Worm (Caenorhabditis elegans): Measurements from ENCODE around the gene T14G10.8.

T14G10.8 gene

DNA sequence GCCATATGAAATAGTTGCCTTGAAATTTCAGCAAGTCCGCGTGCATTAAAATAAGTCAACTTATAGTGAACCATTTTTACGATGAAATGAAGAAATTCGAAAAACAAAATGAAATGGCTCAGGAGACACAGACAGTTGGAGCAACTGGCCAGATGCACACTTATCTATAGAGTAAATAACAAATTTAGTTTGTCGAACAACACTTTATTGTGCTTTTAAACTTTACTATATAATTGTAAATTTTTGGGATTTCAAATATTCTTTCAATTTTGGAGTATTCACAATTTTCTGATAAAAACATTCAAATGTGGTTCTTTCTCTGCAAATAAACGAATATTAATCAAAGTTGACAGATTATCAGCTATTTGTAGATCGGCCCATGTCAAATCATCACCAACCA lies 6.6 kb downstream of the T14G10.8 start, which contains the start of gene gst-3:
Gene gst-3 (minus strand): TSS at position 101 of the 400 bp plus-strand sequence.
- no peak for TF ChIP-seq ceh-2 (tag; optimal IDR thresholded peaks at IDR 0.05)

ce11 chrIV:10137804-10138203 lies 9.0 kb downstream of the T14G10.8 start, which contains the start of gene K08F4.12:
Gene K08F4.12, plus strand, starts transcription at chrIV:10138104.
- TF ChIP-seq pax-1 (tag; optimal IDR thresholded peaks at IDR 0.05), result no peak

- TF ChIP-seq lim-6 (tag; optimal IDR thresholded peaks at IDR 0.05) (no peak), dve-1 (tag; optimal IDR thresholded peaks at IDR 0.05) (no peak), ztf-16 (tag; optimal IDR thresholded peaks at IDR 0.05) (no peak), sox-2 (GFP tag; IDR thresholded peaks at IDR 0.05) (no peak), ceh-18 (tag; optimal IDR thresholded peaks at IDR 0.05) (no peak)
Observed at ce11 chrIV:10135817-10136216, 11.0 kb downstream of the T14G10.8 start, which contains the start of gene K08F4.5. Gene K08F4.5, minus strand, starts transcription at chrIV:10135917.

- TF ChIP-seq elt-2 (tag; optimal IDR thresholded peaks at IDR 0.05) (no peak), pha-2 (tag; optimal IDR thresholded peaks at IDR 0.05) (no peak), sox-2 (GFP tag; IDR thresholded peaks at IDR 0.05) (no peak), fax-1 (tag; optimal IDR thresholded peaks at IDR 0.05) (no peak), sdc-2 (tag; optimal IDR thresholded peaks at IDR 0.05) (no peak), lin-11 (tag; optimal IDR thresholded peaks at IDR 0.05) (no peak), ceh-2 (tag; optimal IDR thresholded peaks at IDR 0.05) (no peak), ref-2 (tag; optimal IDR thresholded peaks at IDR 0.05) (no peak), eyg-1 (tag; optimal IDR thresholded peaks at IDR 0.05) (no peak), ceh-9 (tag; optimal IDR thresholded peaks at IDR 0.05) (no peak), ceh-48 (tag; optimal IDR thresholded peaks at IDR 0.05) (no peak), ceh-30 (tag; optimal IDR thresholded peaks at IDR 0.05) (no peak), ttx-3 (tag; optimal IDR thresholded peaks at IDR 0.05) (no peak), unc-55 (GFP tag; optimal IDR thresholded peaks at IDR 0.05) (no peak), pat-9 (tag; optimal IDR thresholded peaks at IDR 0.05) (no peak), syd-9 (tag; optimal IDR thresholded peaks at IDR 0.05) (no peak), pros-1 (tag; optimal IDR thresholded peaks at IDR 0.05) (no peak)
Observed at ce11 chrIV:10129957-10130356, 16.8 kb downstream of the T14G10.8 start, which contains the start of gene glt-3. Gene glt-3, plus strand, starts transcription at chrIV:10130257.

DNA sequence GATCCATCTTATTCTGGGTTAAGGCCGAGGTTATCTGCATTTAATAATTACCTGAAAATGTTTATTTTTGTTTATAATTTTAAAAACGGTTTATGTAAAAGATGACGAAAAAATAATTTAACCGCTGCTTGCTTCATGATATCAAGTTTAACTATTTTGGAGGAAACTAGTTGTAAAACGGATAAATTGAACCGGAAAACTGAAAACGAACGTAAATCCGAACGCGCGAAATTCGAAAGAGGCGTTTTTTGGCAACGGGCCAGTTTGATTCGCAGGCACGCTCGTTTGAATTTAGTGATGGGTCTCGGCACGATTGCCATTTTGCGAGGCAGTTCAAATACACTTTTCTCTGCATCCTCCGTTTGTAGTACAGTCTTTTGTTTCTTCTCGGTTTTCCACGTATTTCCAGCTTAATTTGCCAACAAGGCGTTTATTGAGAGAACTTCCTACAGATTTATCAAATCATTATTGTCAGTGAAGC lies 17.8 kb downstream of the T14G10.8 start, which contains the start of the genes gtbp-1 and K08F4.3:
Gene gtbp-1 (minus strand): TSS at position 51 of the 481 bp plus-strand sequence.
Gene K08F4.3 (plus strand): TSS at position 352 of the 481 bp plus-strand sequence.
- no peak for TF ChIP-seq fkh-6 (tag; optimal IDR thresholded peaks at IDR 0.05)
- no peak for TF ChIP-seq rnt-1 (tag; optimal IDR thresholded peaks at IDR 0.05)
- no peak for TF ChIP-seq ceh-34 (tag; optimal IDR thresholded peaks at IDR 0.05)
- TF ChIP-seq tbx-7 (tag; optimal IDR thresholded peaks at IDR 0.05), result no peak
- no peak for TF ChIP-seq ceh-19 (GFP tag; optimal IDR thresholded peaks at IDR 0.05)
- no peak for TF ChIP-seq F13H6.1 (tag; optimal IDR thresholded peaks at IDR 0.05)
- TF ChIP-seq ahr-1 (tag; optimal IDR thresholded peaks at IDR 0.05), result no peak
- peak; percentile 63 for TF ChIP-seq ceh-31 (tag; optimal IDR thresholded peaks at IDR 0.05)
- no peak for TF ChIP-seq Y22D7AL.16 (tag; optimal IDR thresholded peaks at IDR 0.05)
- no peak for TF ChIP-seq fkh-10 (GFP tag; optimal IDR thresholded peaks at IDR 0.05)
- peak; percentile 35 for TF ChIP-seq dve-1 (tag; optimal IDR thresholded peaks at IDR 0.05)
- no peak for TF ChIP-seq sdc-2 (tag; optimal IDR thresholded peaks at IDR 0.05)
- no peak for TF ChIP-seq ceh-48 (tag; optimal IDR thresholded peaks at IDR 0.05)
- TF ChIP-seq sox-4 (tag; optimal IDR thresholded peaks at IDR 0.05), result no peak
- TF ChIP-seq unc-55 (GFP tag; optimal IDR thresholded peaks at IDR 0.05), result no peak
- no peak for TF ChIP-seq syd-9 (tag; optimal IDR thresholded peaks at IDR 0.05)
- TF ChIP-seq C08G9.2 (tag; optimal IDR thresholded peaks at IDR 0.05), result no peak
- TF ChIP-seq madf-2 (tag; optimal IDR thresholded peaks at IDR 0.05), result no peak
- peak; percentile 17 for TF ChIP-seq elt-2 (tag; optimal IDR thresholded peaks at IDR 0.05)
- TF ChIP-seq eyg-1 (tag; optimal IDR thresholded peaks at IDR 0.05), result no peak
- TF ChIP-seq K02D7.2 (tag; optimal IDR thresholded peaks at IDR 0.05), result no peak
- TF ChIP-seq ceh-22 (tag; optimal IDR thresholded peaks at IDR 0.05), result no peak
- TF ChIP-seq ref-2 (tag; optimal IDR thresholded peaks at IDR 0.05), result peak; percentile 39
- no peak for TF ChIP-seq ztf-16 (tag; optimal IDR thresholded peaks at IDR 0.05)
- TF ChIP-seq tbx-2 (tag; optimal IDR thresholded peaks at IDR 0.05), result peak; percentile 15
- peak; percentile 57 for TF ChIP-seq nfya-1 (tag; optimal IDR thresholded peaks at IDR 0.05)
- no peak for TF ChIP-seq pag-3 (tag; optimal IDR thresholded peaks at IDR 0.05; ENCODE audit: borderline replicate concordance)
